Worm (Caenorhabditis elegans) whole organism, L4 larva: ENCODE results near the gene C56E10.3.

Experiments used
- ceh-20 ChIP-seq: fragments of 200-800 bp; sonication (Bioruptor generic); IDR thresholded peaks from 2 replicates; pipeline ENCODE4 v1.3.6; 2022; ENCODE audit warnings: missing genetic modification reagents, missing genetic modification characterization, missing compliant biosample characterization
- ceh-82 ChIP-seq: sonication (generic microtip); optimal IDR thresholded peaks from 2 replicates; lab custom pipeline; 2017; ENCODE audit warnings: missing biosample characterization, missing genetic modification characterization
- cey-2 ChIP-seq: sonication (generic microtip); optimal IDR thresholded peaks from 3 replicates; lab custom pipeline; 2017; ENCODE audit warnings: missing genetic modification characterization, mild to moderate bottlenecking, missing compliant biosample characterization, antibody characterized with exemption, borderline replicate concordance; ENCODE audit not compliant: insufficient read depth
- daf-12 ChIP-seq: fragments of 150-350 bp; optimal IDR thresholded peaks from 2 replicates; lab custom pipeline; 2014; ENCODE audit warnings: missing biosample characterization, missing genetic modification reagents, missing genetic modification characterization
- daf-16 ChIP-seq, 3 experiments: sonication (generic microtip); optimal IDR thresholded peaks; 2 replicates each; lab custom pipeline; 2016 to 2017; ENCODE audit warnings: missing genetic modification characterization in 3 of 3, missing genetic modification reagents in 3 of 3, mild to moderate bottlenecking in 2 of 3, missing compliant biosample characterization in 2 of 3, missing biosample characterization in 1 of 3, moderate library complexity in 1 of 3
- daf-19 ChIP-seq: fragments of 200-800 bp; sonication (Bioruptor generic); conservative IDR thresholded peaks from 2 replicates; pipeline ENCODE4 v1.3.6; 2022; ENCODE audit warnings: missing genetic modification characterization, missing compliant biosample characterization
- dmd-6 ChIP-seq: fragments of 200-800 bp; sonication (Bioruptor generic); IDR thresholded peaks from 2 replicates; pipeline ENCODE4 v1.3.6; 2022; ENCODE audit warnings: missing genetic modification reagents, missing genetic modification characterization, missing compliant biosample characterization
- duxl-1 ChIP-seq: sonication (generic microtip); optimal IDR thresholded peaks from 2 replicates; lab custom pipeline; 2016; ENCODE audit warnings: mild to moderate bottlenecking, missing genetic modification characterization, moderate library complexity, missing compliant biosample characterization; ENCODE audit not compliant: poor library complexity
- dve-1 ChIP-seq: sonication (generic microtip); optimal IDR thresholded peaks from 2 replicates; lab custom pipeline; 2017; ENCODE audit warnings: antibody characterized with exemption, mild to moderate bottlenecking, missing genetic modification characterization, missing compliant biosample characterization; ENCODE audit not compliant: insufficient read depth
- egl-43 ChIP-seq: fragments of 200-800 bp; sonication (Bioruptor generic); IDR thresholded peaks from 2 replicates; pipeline ENCODE4 v1.3.6; 2022; ENCODE audit warnings: missing genetic modification reagents, missing genetic modification characterization, missing compliant biosample characterization
- fkh-10 ChIP-seq: fragments of 150-350 bp; optimal IDR thresholded peaks from 2 replicates; lab custom pipeline; 2014; ENCODE audit warnings: missing biosample characterization, missing genetic modification reagents, missing genetic modification characterization
- fos-1 ChIP-seq: fragments of 150-350 bp; optimal IDR thresholded peaks from 2 replicates; lab custom pipeline; 2014; ENCODE audit warnings: missing biosample characterization, missing genetic modification characterization
- hif-1 ChIP-seq, 2 experiments: sonication (generic microtip); optimal IDR thresholded peaks; 2 replicates each; lab custom pipeline; 2016 to 2017; ENCODE audit warnings: missing compliant biosample characterization in 2 of 2, missing genetic modification characterization in 2 of 2, missing genetic modification reagents in 2 of 2, missing genotype in 2 of 2, mild to moderate bottlenecking in 1 of 2
- hlh-11 ChIP-seq: fragments of 200-800 bp; sonication (Bioruptor generic); optimal IDR thresholded peaks from 2 replicates; lab custom pipeline; 2018; ENCODE audit warnings: mild to moderate bottlenecking, missing genetic modification characterization, missing compliant biosample characterization
- hlh-30 ChIP-seq: sonication (generic microtip); optimal IDR thresholded peaks from 2 replicates; lab custom pipeline; 2017; ENCODE audit warnings: antibody characterized with exemption, mild to moderate bottlenecking, missing genetic modification characterization, missing compliant biosample characterization; ENCODE audit not compliant: insufficient read depth
- lim-7 ChIP-seq: fragments of 200-800 bp; sonication (Bioruptor generic); IDR thresholded peaks from 2 replicates; pipeline ENCODE4 v1.3.6; 2022; ENCODE audit warnings: missing genetic modification characterization, missing compliant biosample characterization
- lin-15B ChIP-seq: fragments of 150-350 bp; sonication (generic microtip); optimal IDR thresholded peaks from 3 replicates; lab custom pipeline; 2014; ENCODE audit warnings: missing biosample characterization, missing genetic modification characterization
- lin-39 ChIP-seq: fragments of 150-350 bp; optimal IDR thresholded peaks from 2 replicates; lab custom pipeline; 2014; ENCODE audit warnings: missing biosample characterization, missing genetic modification reagents, missing genetic modification characterization
- lsy-2 ChIP-seq, 2 experiments: fragments of 150-350 bp in 1 of 2; sonication (generic microtip) in 1 of 2; optimal IDR thresholded peaks; 2 replicates each; lab custom pipeline; 2014 to 2017; ENCODE audit warnings: missing biosample characterization in 2 of 2, missing genetic modification characterization in 2 of 2
- mdl-1 ChIP-seq, 2 experiments: fragments of 150-350 bp in 1 of 2; sonication (generic microtip) in 1 of 2; optimal IDR thresholded peaks; 2 replicates each; lab custom pipeline; 2014 to 2017; ENCODE audit warnings: missing biosample characterization in 2 of 2, missing genetic modification characterization in 2 of 2
- mep-1 ChIP-seq: fragments of 150-350 bp; sonication (generic microtip); optimal IDR thresholded peaks from 3 replicates; lab custom pipeline; 2014; ENCODE audit warnings: missing biosample characterization, missing genetic modification characterization
- nhr-10 ChIP-seq: fragments of 150-350 bp; optimal IDR thresholded peaks from 2 replicates; lab custom pipeline; 2014; ENCODE audit warnings: missing biosample characterization, missing genetic modification characterization
- nhr-102 ChIP-seq: sonication (generic microtip); optimal IDR thresholded peaks from 2 replicates; lab custom pipeline; 2016; ENCODE audit warnings: mild to moderate bottlenecking, missing genetic modification characterization, moderate library complexity, missing compliant biosample characterization
- nhr-11 ChIP-seq: fragments of 150-350 bp; optimal IDR thresholded peaks from 2 replicates; lab custom pipeline; 2014; ENCODE audit warnings: missing biosample characterization, missing genetic modification characterization
- nhr-111 ChIP-seq: fragments of 200-800 bp; sonication (Bioruptor generic); optimal IDR thresholded peaks from 2 replicates; lab custom pipeline; 2018; ENCODE audit warnings: mild to moderate bottlenecking, missing genetic modification characterization, missing compliant biosample characterization
- nhr-237 ChIP-seq: sonication (generic microtip); optimal IDR thresholded peaks from 2 replicates; lab custom pipeline; 2017; ENCODE audit warnings: missing biosample characterization, missing genetic modification characterization
- nhr-25 ChIP-seq: sonication (generic microtip); optimal IDR thresholded peaks from 2 replicates; lab custom pipeline; 2017; ENCODE audit warnings: missing genetic modification characterization, mild to moderate bottlenecking, missing compliant biosample characterization, antibody characterized with exemption, moderate library complexity, borderline replicate concordance; ENCODE audit not compliant: insufficient read depth
- nhr-28 ChIP-seq: fragments of 150-350 bp; optimal IDR thresholded peaks from 2 replicates; lab custom pipeline; 2014; ENCODE audit warnings: missing biosample characterization, missing genetic modification characterization
- nhr-41 ChIP-seq: fragments of 200-800 bp; sonication (Bioruptor generic); IDR thresholded peaks from 2 replicates; pipeline ENCODE4 v1.3.6; 2022; ENCODE audit warnings: missing genetic modification reagents, missing genetic modification characterization, missing compliant biosample characterization
- nhr-48 ChIP-seq: sonication (generic microtip); optimal IDR thresholded peaks from 2 replicates; lab custom pipeline; 2016; ENCODE audit warnings: mild to moderate bottlenecking, missing genetic modification characterization, missing compliant biosample characterization
- php-3 ChIP-seq: fragments of 200-800 bp; sonication (Bioruptor generic); IDR thresholded peaks from 2 replicates; pipeline ENCODE4 v1.3.6; 2022; ENCODE audit warnings: missing genetic modification reagents, missing genetic modification characterization, missing compliant biosample characterization
- pqm-1 ChIP-seq: sonication (generic microtip); optimal IDR thresholded peaks from 2 replicates; lab custom pipeline; 2017; ENCODE audit warnings: missing biosample characterization, missing genetic modification characterization
- snpc-4 ChIP-seq: fragments of 150-350 bp; optimal IDR thresholded peaks from 2 replicates; lab custom pipeline; 2014; ENCODE audit warnings: missing biosample characterization, missing genetic modification characterization
- unc-130 ChIP-seq: sonication (generic microtip); optimal IDR thresholded peaks from 2 replicates; lab custom pipeline; 2016; ENCODE audit warnings: missing genetic modification reagents, missing genetic modification characterization, missing compliant biosample characterization
- unc-39 ChIP-seq: sonication (generic microtip); optimal IDR thresholded peaks from 2 replicates; lab custom pipeline; 2017; ENCODE audit warnings: missing biosample characterization, missing genetic modification characterization
- zfp-3 ChIP-seq: fragments of 200-800 bp; sonication (Bioruptor generic); conservative IDR thresholded peaks from 2 replicates; pipeline ENCODE4 v1.3.6; 2022; ENCODE audit warnings: missing genetic modification reagents, missing genetic modification characterization, missing compliant biosample characterization

C56E10.3 gene

ce11 chrX:6665129-6665858 lies 19.8 kb downstream of the C56E10.3 start:
- TF ChIP-seq hlh-11 (peak; percentile 81), cey-2 (tag; lab: Kevin White, UChicago) (no peak), hlh-30 (tag; lab: Kevin White, UChicago) (peak; percentile 47), nhr-10 (tag; lab: Kevin White, UChicago) (no peak), pqm-1 (peak; percentile 38), dmd-6 (GFP tag; lab: Robert Waterston, UW) (peak; percentile 68), nhr-25 (tag; lab: Kevin White, UChicago) (no peak), nhr-28 (peak; percentile 75), mdl-1 (tag; optimal IDR thresholded peaks at IDR 0.05; lab: Kevin White, UChicago) (peak in 1 of 2 experiments; percentile 36), snpc-4 (tag; lab: Kevin White, UChicago) (no peak), daf-16 (GFP tag; optimal IDR thresholded peaks at IDR 0.05; lab: Kevin White, UChicago) (no peak), daf-16 (tag; optimal IDR thresholded peaks at IDR 0.05; lab: Kevin White, UChicago) (peak; percentile 49), php-3 (GFP tag; lab: Robert Waterston, UW) (0 out of 2 replicates have a peak, but pooled peaks have one; percentile 28), lsy-2 (tag; optimal IDR thresholded peaks at IDR 0.05; lab: Kevin White, UChicago) (peak in 1 of 2 experiments; percentile 8), nhr-48 (tag; lab: Kevin White, UChicago) (peak; percentile 22), hif-1 (tag; optimal IDR thresholded peaks at IDR 0.05; lab: Kevin White, UChicago) (peak in 1 of 2 experiments; percentile 68), dve-1 (tag; lab: Kevin White, UChicago) (peak; percentile 49)

- TF ChIP-seq hlh-11 (peak; percentile 65), fos-1 (tag; lab: Kevin White, UChicago) (no peak), ceh-20 (no peak), zfp-3 (no peak), daf-12 (tag; lab: Kevin White, UChicago) (no peak), daf-19 (GFP tag; lab: Robert Waterston, UW) (no peak), mep-1 (no peak), nhr-111 (no peak), unc-39 (tag; lab: Kevin White, UChicago) (no peak), dmd-6 (GFP tag; lab: Robert Waterston, UW) (peak; percentile 66), nhr-41 (no peak), egl-43 (no peak), nhr-11 (tag; lab: Kevin White, UChicago) (no peak), daf-16 (GFP tag; optimal IDR thresholded peaks at IDR 0.05; lab: Kevin White, UChicago) (no peak), daf-16 (tag; optimal IDR thresholded peaks at IDR 0.05; lab: Kevin White, UChicago) (peak; percentile 91), unc-130 (GFP tag; lab: Kevin White, UChicago) (no peak), nhr-102 (tag; lab: Kevin White, UChicago) (no peak), dve-1 (tag; lab: Kevin White, UChicago) (peak; percentile 54), pqm-1 (peak; percentile 85), lin-15B (tag; lab: Kevin White, UChicago) (no peak), lim-7 (GFP tag; lab: Robert Waterston, UW) (no peak), fkh-10 (GFP tag; lab: Kevin White, UChicago) (no peak), nhr-10 (tag; lab: Kevin White, UChicago) (no peak), ceh-82 (tag; lab: Kevin White, UChicago) (no peak), lin-39 (tag; lab: Kevin White, UChicago) (no peak), nhr-28 (peak; percentile 75), nhr-237 (no peak), duxl-1 (tag; lab: Kevin White, UChicago) (no peak)
These were observed 22.0 kb downstream of the C56E10.3 start for ce11 chrX:6667468-6667867.
